Worm (Caenorhabditis elegans): ENCODE results near the gene F25B5.3.

F25B5.3 gene

DNA sequence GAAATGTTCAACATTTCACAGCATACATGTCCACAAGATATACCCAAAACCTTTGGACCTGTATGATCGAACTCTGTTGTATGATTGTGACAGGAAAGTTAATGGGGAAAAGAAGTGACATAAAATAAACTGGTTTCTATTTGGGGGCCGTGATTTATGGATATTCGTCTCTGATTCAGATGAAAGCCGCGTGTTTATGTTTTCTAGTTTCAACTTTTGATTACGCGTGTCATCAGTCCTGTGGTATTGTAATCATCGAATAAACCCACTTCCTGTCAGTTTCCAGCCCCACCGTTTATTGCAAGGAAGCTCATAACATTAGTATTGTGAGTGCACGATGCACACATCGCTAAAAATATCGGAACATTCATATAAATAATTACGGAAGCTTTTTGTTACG lies 26.4 kb upstream of the F25B5.3 start (continued):
- TF ChIP-seq ctbp-1 (GFP tag; IDR thresholded peaks at IDR 0.05) (no peak), nhr-77 (tag; optimal IDR thresholded peaks at IDR 0.05) (no peak), saeg-2 (GFP tag; IDR thresholded peaks at IDR 0.05) (no peak), spr-3 (GFP tag; optimal IDR thresholded peaks at IDR 0.05) (no peak), zag-1 (tag; optimal IDR thresholded peaks at IDR 0.05) (no peak)

DNA sequence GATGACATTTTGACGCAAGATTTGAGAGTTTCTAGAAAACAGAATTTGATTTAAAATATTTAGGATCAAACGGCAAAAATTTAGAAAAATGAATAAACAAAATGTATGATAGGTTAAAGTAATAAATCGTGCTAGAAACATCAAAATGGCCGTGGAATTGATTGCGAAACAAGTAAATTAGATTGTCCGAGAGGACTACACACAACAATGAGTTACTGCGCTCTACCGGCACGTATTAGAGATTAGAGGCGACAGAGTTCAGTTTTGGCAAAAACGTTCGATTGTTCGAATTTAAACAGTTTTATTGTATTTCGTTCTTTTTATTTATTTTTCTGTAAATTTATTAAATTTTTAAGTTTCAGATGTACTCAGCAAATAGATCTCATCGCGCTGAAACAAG lies 23.0 kb upstream of the F25B5.3 start, which contains the start of the genes dnc-2 and bcl-7:
TSS of gene dnc-2 (minus strand) at position 33 of the 400 bp plus-strand sequence.
TSS of gene bcl-7 (plus strand) at position 363 of the 400 bp plus-strand sequence.
- TF ChIP-seq nhr-6 (tag; optimal IDR thresholded peaks at IDR 0.05) (peak; percentile 12), aha-1 (tag) (peak; percentile 9), arid-1 (GFP tag; conservative IDR thresholded peaks at IDR 0.05) (no peak), saeg-2 (GFP tag; IDR thresholded peaks at IDR 0.05) (no peak), Y105C5A.15 (GFP tag; IDR thresholded peaks at IDR 0.05) (no peak), hmg-1.1 (GFP tag; IDR thresholded peaks at IDR 0.05) (0 out of 2 replicates have a peak, but pooled peaks have one; percentile 6), tag-97 (GFP tag; IDR thresholded peaks at IDR 0.05) (no peak), duxl-1 (tag; optimal IDR thresholded peaks at IDR 0.05; ENCODE audit: poor library complexity) (peak; percentile 15), T20F7.1 (GFP tag; optimal IDR thresholded peaks at IDR 0.05) (peak; percentile 23), mep-1 (tag; optimal IDR thresholded peaks at IDR 0.05) (peak; percentile 38), spr-1 (tag; optimal IDR thresholded peaks at IDR 0.05) (no peak), lsy-2 (tag; optimal IDR thresholded peaks at IDR 0.05) (peak in 1 of 2 experiments; percentile 84), nhr-111 (GFP tag; optimal IDR thresholded peaks at IDR 0.05) (no peak), dpl-1 (GFP tag; optimal IDR thresholded peaks at IDR 0.05) (peak; percentile 65), hif-1 (tag; optimal IDR thresholded peaks at IDR 0.05) (peak in 1 of 2 experiments; percentile 28), ceh-82 (tag; optimal IDR thresholded peaks at IDR 0.05) (no peak), daf-16 (GFP tag; optimal IDR thresholded peaks at IDR 0.05) (no peak), daf-16 (tag; optimal IDR thresholded peaks at IDR 0.05) (peak; percentile 31), dve-1 (tag; optimal IDR thresholded peaks at IDR 0.05; ENCODE audit: insufficient read depth) (peak; percentile 37), jun-1 (tag; optimal IDR thresholded peaks at IDR 0.05) (no peak), pha-4 (GFP tag; IDR thresholded peaks at IDR 0.05) (no peak), pha-4 (tag; optimal IDR thresholded peaks at IDR 0.05) (peak; percentile 51), lir-3 (tag; optimal IDR thresholded peaks at IDR 0.05) (no peak), lin-38 (GFP tag; IDR thresholded peaks at IDR 0.05) (peak; percentile 88), rbr-2 (tag; optimal IDR thresholded peaks at IDR 0.05) (peak; percentile 38)

DNA sequence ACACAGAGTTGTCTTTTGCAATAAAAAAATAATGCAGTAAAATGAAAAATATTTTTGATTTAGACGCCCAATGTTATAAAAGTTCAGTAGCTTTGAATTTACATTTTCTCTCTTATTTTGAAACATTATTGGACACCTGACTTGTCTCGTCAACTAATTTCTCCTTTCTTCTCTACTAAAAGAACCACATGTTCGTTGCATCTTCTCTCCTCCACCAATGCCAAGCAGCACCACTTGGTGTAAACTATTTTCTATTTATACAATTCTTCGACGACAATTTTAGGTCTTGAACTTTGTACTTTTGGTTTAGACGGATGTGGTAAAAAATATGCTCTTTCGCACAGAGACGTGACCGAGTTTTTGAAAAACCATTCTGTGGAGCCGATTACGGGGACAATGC lies 18.0 kb upstream of the F25B5.3 start:
- TF ChIP-seq daf-16 (GFP tag; optimal IDR thresholded peaks at IDR 0.05) (peak in 1 of 2 experiments; percentile 19), daf-16 (tag; optimal IDR thresholded peaks at IDR 0.05) (no peak), Y75B8A.6 (GFP tag; IDR thresholded peaks at IDR 0.05) (no peak), hlh-30 (tag; optimal IDR thresholded peaks at IDR 0.05; ENCODE audit: insufficient read depth) (peak; percentile 14)

DNA sequence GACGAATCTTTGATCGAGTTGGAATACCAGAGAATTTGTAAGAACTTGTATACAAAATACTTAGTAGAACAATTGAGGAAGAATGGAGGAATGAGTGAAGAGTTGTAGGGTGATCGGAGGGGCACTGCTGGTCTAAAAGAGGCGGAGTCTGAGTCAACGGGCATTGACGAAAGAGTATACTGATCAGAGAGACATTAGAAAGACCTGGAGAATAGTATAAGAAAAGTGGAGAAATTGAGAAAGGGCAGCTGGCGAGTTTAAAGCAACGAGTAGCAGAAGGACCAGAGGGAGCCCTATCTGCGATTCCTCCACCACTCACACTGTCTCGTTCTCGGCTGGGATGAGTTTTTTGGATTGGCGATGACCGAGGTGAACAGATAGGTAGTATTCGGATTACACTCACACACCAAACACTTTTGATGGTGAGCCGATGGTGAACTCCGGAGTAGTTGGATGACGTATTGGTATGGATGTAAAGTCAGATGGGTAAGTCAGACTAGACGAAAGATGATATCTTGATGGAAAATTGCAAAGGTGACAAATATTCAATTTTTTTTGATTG lies 17.2 kb upstream of the F25B5.3 start, which contains the start of gene EGAP1.5:
TSS of gene EGAP1.5 (plus strand) at position 289 of the 562 bp plus-strand sequence.
- TF ChIP-seq nhr-11 (tag; optimal IDR thresholded peaks at IDR 0.05) (no peak), hlh-11 (tag; optimal IDR thresholded peaks at IDR 0.05) (peak; percentile 15)

DNA sequence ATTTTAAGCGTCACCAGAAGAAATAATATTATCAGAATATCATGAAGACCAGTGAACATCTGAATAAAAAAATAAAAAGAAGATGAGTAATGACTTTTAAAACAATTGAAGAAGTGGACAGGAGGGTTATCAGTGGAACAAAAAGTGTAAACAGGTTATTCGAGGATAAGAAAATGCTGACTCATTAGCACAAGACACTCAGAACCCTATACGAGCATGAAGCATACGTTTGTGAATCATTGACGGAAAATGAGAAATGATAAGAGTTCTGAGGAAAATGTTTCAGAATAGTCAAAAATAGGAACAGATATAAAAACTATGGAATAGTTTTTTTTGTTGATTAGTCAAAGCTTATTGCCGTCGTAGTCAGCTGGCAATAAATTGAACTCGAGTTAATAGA lies 15.8 kb upstream of the F25B5.3 start, which contains the start of gene zmp-1:
TSS of gene zmp-1 (minus strand) at position 101 of the 400 bp plus-strand sequence.
- TF ChIP-seq daf-16 (GFP tag; optimal IDR thresholded peaks at IDR 0.05) (no peak), daf-16 (tag; optimal IDR thresholded peaks at IDR 0.05) (peak; percentile 67), lin-13 (GFP tag; optimal IDR thresholded peaks at IDR 0.05) (no peak), tag-97 (GFP tag; IDR thresholded peaks at IDR 0.05) (no peak)

Data from whole organism, L4 larva.